Fruit fly (Drosophila melanogaster) whole organism, embryonic: ENCODE results near the gene CG11470.

ENCODE experiments used
- CG1024 ChIP-seq: fragments of 200-800 bp; sonication (Bioruptor generic); IDR thresholded peaks from 2 replicates; pipeline ENCODE4 v1.3.6; 2022; ENCODE audit warnings: missing biosample characterization, missing genetic modification characterization
- CG10267 ChIP-seq: fragments of 200-800 bp; sonication (Bioruptor generic); optimal IDR thresholded peaks from 2 replicates; lab custom pipeline; 2018; ENCODE audit warnings: missing biosample characterization, mild to moderate bottlenecking, missing genetic modification characterization, moderate library complexity
- CG10321 ChIP-seq: fragments of 200-800 bp; sonication (Bioruptor generic); IDR thresholded peaks from 2 replicates; pipeline ENCODE4 v1.3.6; 2022; ENCODE audit warnings: missing biosample characterization, missing genetic modification characterization
- CG10431 ChIP-seq: fragments of 200-800 bp; sonication (Bioruptor generic); optimal IDR thresholded peaks from 3 replicates; lab custom pipeline; 2018; ENCODE audit warnings: missing biosample characterization, mild to moderate bottlenecking, missing genetic modification characterization
- CG10543 ChIP-seq: fragments of 200-800 bp; sonication (Bioruptor generic); optimal IDR thresholded peaks from 3 replicates; lab custom pipeline; 2017; ENCODE audit warnings: missing biosample characterization, mild to moderate bottlenecking, missing genetic modification characterization, moderate library complexity
- CG12104 ChIP-seq: fragments of 200-800 bp; sonication (Bioruptor generic); optimal IDR thresholded peaks from 3 replicates; lab custom pipeline; 2016; ENCODE audit warnings: missing biosample characterization, missing genetic modification characterization
- CG12391 ChIP-seq: fragments of 200-800 bp; sonication (Bioruptor generic); optimal IDR thresholded peaks from 3 replicates; lab custom pipeline; 2018; ENCODE audit warnings: missing biosample characterization, mild to moderate bottlenecking, missing genetic modification characterization, moderate library complexity
- CG14441 ChIP-seq: fragments of 200-800 bp; sonication (Bioruptor generic); IDR thresholded peaks from 2 replicates; pipeline ENCODE4 v1.3.6; 2022; ENCODE audit warnings: missing biosample characterization, missing genetic modification characterization
- CG16863 ChIP-seq: fragments of 200-800 bp; sonication (Bioruptor generic); optimal IDR thresholded peaks from 3 replicates; lab custom pipeline; 2016; ENCODE audit warnings: missing biosample characterization, missing genetic modification characterization
- CG17829 ChIP-seq: fragments of 200-800 bp; optimal IDR thresholded peaks from 2 replicates; lab custom pipeline; 2019; ENCODE audit warnings: missing biosample characterization, mild to moderate bottlenecking, missing genetic modification characterization, moderate library complexity
- CG1792 ChIP-seq: fragments of 200-800 bp; sonication (Bioruptor generic); optimal IDR thresholded peaks from 2 replicates; lab custom pipeline; 2016; ENCODE audit warnings: missing biosample characterization, missing genetic modification characterization
- CG2875 ChIP-seq: fragments of 200-800 bp; sonication (Bioruptor generic); optimal IDR thresholded peaks from 2 replicates; lab custom pipeline; 2017; ENCODE audit warnings: missing biosample characterization, mild to moderate bottlenecking, missing genetic modification characterization, missing genetic modification reagents
- CG34376 ChIP-seq: fragments of 200-800 bp; sonication (Bioruptor generic); optimal IDR thresholded peaks from 2 replicates; lab custom pipeline; 2018; ENCODE audit warnings: missing biosample characterization, mild to moderate bottlenecking, missing genetic modification characterization
- CG6254 ChIP-seq: fragments of 200-800 bp; sonication (Bioruptor generic); optimal IDR thresholded peaks from 3 replicates; lab custom pipeline; 2017; ENCODE audit warnings: mild to moderate bottlenecking, missing biosample characterization, missing genetic modification reagents, missing genetic modification characterization
- CG7786 ChIP-seq: fragments of 200-800 bp; sonication (Bioruptor generic); optimal IDR thresholded peaks from 2 replicates; lab custom pipeline; 2016; ENCODE audit warnings: missing biosample characterization, missing genetic modification characterization
- Camta ChIP-seq: fragments of 200-800 bp; sonication (Bioruptor generic); optimal IDR thresholded peaks from 2 replicates; lab custom pipeline; 2016; ENCODE audit warnings: missing biosample characterization, missing genetic modification characterization
- Chrac-16 ChIP-seq: fragments of 200-800 bp; sonication (Bioruptor generic); optimal IDR thresholded peaks from 3 replicates; lab custom pipeline; 2016; ENCODE audit warnings: missing biosample characterization, missing genetic modification characterization
- CoRest ChIP-seq: fragments of 200-800 bp; sonication (Bioruptor generic); optimal IDR thresholded peaks from 3 replicates; lab custom pipeline; 2018; ENCODE audit warnings: missing biosample characterization, mild to moderate bottlenecking, missing genetic modification characterization, moderate library complexity
- Dad ChIP-seq: fragments of 200-800 bp; sonication (Bioruptor generic); optimal IDR thresholded peaks from 3 replicates; lab custom pipeline; 2016; ENCODE audit warnings: missing biosample characterization, missing genetic modification characterization
- Drgx ChIP-seq: fragments of 200-800 bp; sonication (Bioruptor generic); IDR thresholded peaks from 2 replicates; pipeline ENCODE4 v1.3.6; 2022; ENCODE audit warnings: missing biosample characterization, missing genetic modification characterization
- E2f1 ChIP-seq: fragments of 200-800 bp; sonication (Bioruptor generic); IDR thresholded peaks from 2 replicates; pipeline ENCODE4 v1.3.6; 2022; ENCODE audit warnings: missing biosample characterization, missing genetic modification characterization
- Fer2 ChIP-seq: fragments of 200-800 bp; sonication (Bioruptor generic); optimal IDR thresholded peaks from 2 replicates; lab custom pipeline; 2018; ENCODE audit warnings: missing biosample characterization, mild to moderate bottlenecking, missing genetic modification characterization, moderate library complexity
- HmgD ChIP-seq: fragments of 200-800 bp; sonication (Bioruptor generic); optimal IDR thresholded peaks from 3 replicates; lab custom pipeline; 2016; ENCODE audit warnings: missing biosample characterization, missing genetic modification characterization
- Meics ChIP-seq: fragments of 200-800 bp; sonication (Bioruptor generic); optimal IDR thresholded peaks from 2 replicates; lab custom pipeline; 2017; ENCODE audit warnings: missing biosample characterization, mild to moderate bottlenecking, missing genetic modification characterization
- Rfx ChIP-seq: fragments of 200-800 bp; sonication (Bioruptor generic); IDR thresholded peaks from 2 replicates; pipeline ENCODE4 v1.3.6; 2022; ENCODE audit warnings: missing biosample characterization, missing genetic modification characterization
- Rx ChIP-seq: fragments of 200-800 bp; sonication (Bioruptor generic); IDR thresholded peaks from 2 replicates; pipeline ENCODE4 v1.3.6; 2022; ENCODE audit warnings: missing biosample characterization, missing genetic modification characterization
- Side ChIP-seq: fragments of 200-800 bp; sonication (Bioruptor generic); optimal IDR thresholded peaks from 2 replicates; lab custom pipeline; 2016; ENCODE audit warnings: missing biosample characterization, missing genetic modification characterization
- Spps ChIP-seq: fragments of 200-800 bp; sonication (Bioruptor generic); optimal IDR thresholded peaks from 2 replicates; lab custom pipeline; 2018; ENCODE audit warnings: missing biosample characterization, mild to moderate bottlenecking, missing genetic modification characterization
- abd-A ChIP-seq: fragments of 200-800 bp; sonication (Bioruptor generic); optimal IDR thresholded peaks from 3 replicates; lab custom pipeline; 2019; ENCODE audit warnings: missing biosample characterization, mild to moderate bottlenecking, missing genetic modification characterization, moderate library complexity
- bcd ChIP-seq: fragments of 200-800 bp; sonication (Bioruptor generic); optimal IDR thresholded peaks from 2 replicates; lab custom pipeline; 2017; ENCODE audit warnings: missing biosample characterization, mild to moderate bottlenecking, missing genetic modification characterization
- chinmo ChIP-seq: fragments of 200-800 bp; sonication (Bioruptor generic); IDR thresholded peaks from 4 replicates; pipeline ENCODE4 v1.3.6; 2022; ENCODE audit warnings: missing biosample characterization, missing genetic modification characterization; ENCODE audit not compliant: partially characterized antibody
- danr ChIP-seq: fragments of 200-800 bp; sonication (Bioruptor generic); IDR thresholded peaks from 2 replicates; pipeline ENCODE4 v1.3.6; 2022; ENCODE audit warnings: missing biosample characterization, missing genetic modification characterization
- esg ChIP-seq: fragments of 200-800 bp; sonication (Bioruptor generic); conservative IDR thresholded peaks from 2 replicates; pipeline ENCODE4 v1.3.6; 2022; ENCODE audit warnings: missing biosample characterization, missing genetic modification characterization
- fd102C ChIP-seq: fragments of 200-800 bp; sonication (Bioruptor generic); optimal IDR thresholded peaks from 2 replicates; lab custom pipeline; 2018; ENCODE audit warnings: missing biosample characterization, mild to moderate bottlenecking, missing genetic modification characterization, moderate library complexity
- gsb-n ChIP-seq: fragments of 200-800 bp; sonication (Bioruptor generic); optimal IDR thresholded peaks from 3 replicates; lab custom pipeline; 2018; ENCODE audit warnings: missing biosample characterization, mild to moderate bottlenecking, missing genetic modification characterization
- ham ChIP-seq: fragments of 200-800 bp; sonication (Bioruptor generic); IDR thresholded peaks from 2 replicates; pipeline ENCODE4 v1.3.6; 2022; ENCODE audit warnings: missing biosample characterization, missing genetic modification characterization
- jigr1 ChIP-seq: fragments of 200-800 bp; sonication (Bioruptor generic); IDR thresholded peaks from 3 replicates; pipeline ENCODE4 v1.3.6; 2022; ENCODE audit warnings: missing biosample characterization, missing genetic modification characterization
- jing ChIP-seq: fragments of 200-800 bp; sonication (Bioruptor generic); optimal IDR thresholded peaks from 2 replicates; lab custom pipeline; 2018; ENCODE audit warnings: missing biosample characterization, mild to moderate bottlenecking, missing genetic modification characterization
- lab ChIP-seq: fragments of 200-800 bp; sonication (Bioruptor generic); optimal IDR thresholded peaks from 3 replicates; lab custom pipeline; 2017; ENCODE audit warnings: missing biosample characterization, missing genetic modification characterization, mild to moderate bottlenecking, moderate library complexity, missing genetic modification reagents
- lola ChIP-seq, 3 experiments: fragments of >200 bp in 2 of 3; fragments of 200-800 bp in 1 of 3; sonication (Bioruptor generic) in 1 of 3; optimal IDR thresholded peaks; 2 replicates each; lab custom pipeline; 2017 to 2019; ENCODE audit warnings: missing biosample characterization in 3 of 3, missing genetic modification characterization in 3 of 3, mild to moderate bottlenecking in 1 of 3, moderate library complexity in 1 of 3
- mirr ChIP-seq: fragments of 200-800 bp; sonication (Bioruptor generic); optimal IDR thresholded peaks from 3 replicates; lab custom pipeline; 2018; ENCODE audit warnings: missing biosample characterization, mild to moderate bottlenecking, missing genetic modification characterization
- slp2 ChIP-seq: fragments of 200-800 bp; sonication (Bioruptor generic); optimal IDR thresholded peaks from 2 replicates; lab custom pipeline; 2016; ENCODE audit warnings: missing biosample characterization, missing genetic modification characterization
- sug ChIP-seq: fragments of 200-800 bp; optimal IDR thresholded peaks from 2 replicates; lab custom pipeline; 2019; ENCODE audit warnings: missing biosample characterization, mild to moderate bottlenecking, missing genetic modification characterization, moderate library complexity

CG11470 gene

DNA sequence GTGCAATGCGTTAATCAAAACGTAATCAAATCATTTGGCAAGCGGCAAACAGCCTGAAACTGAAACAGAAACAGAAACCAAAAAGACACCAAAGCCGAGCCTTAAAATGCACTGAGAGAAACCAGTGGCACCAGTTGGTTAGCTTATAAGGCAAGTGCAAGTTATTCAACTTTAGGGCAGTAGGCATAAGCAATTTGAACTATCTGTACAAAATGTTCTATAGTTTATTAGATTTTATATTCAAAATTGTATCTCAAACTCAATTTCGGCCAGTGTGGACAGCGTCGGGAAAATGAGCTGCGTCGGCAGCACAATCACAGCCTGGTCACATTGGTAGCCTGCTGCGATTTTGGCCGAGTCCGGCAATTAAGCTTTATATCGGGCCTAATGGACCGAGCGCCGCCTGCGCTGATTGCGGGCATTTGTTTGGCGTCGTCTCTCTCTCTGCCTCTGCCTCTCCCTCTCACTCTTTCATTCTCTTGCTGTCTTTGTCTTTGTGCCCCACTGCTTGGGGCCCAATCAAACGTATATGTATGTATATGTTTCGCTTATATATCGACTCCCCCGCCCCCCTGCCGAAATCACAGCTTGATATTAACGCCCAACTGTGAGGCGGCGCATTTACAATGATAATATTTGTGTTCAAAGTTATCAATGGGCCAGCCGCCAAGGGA is 22.4 kb downstream of the CG11470 start (continued):
- peak; percentile 52 for TF ChIP-seq Spps (tag; lab: Kevin White, UChicago)
- peak; percentile 25 for TF ChIP-seq CG2875 (GFP tag; lab: Kevin White, UChicago)
- TF ChIP-seq danr (GFP tag; lab: Robert Waterston, UW): 0 out of 2 replicates have a peak, but pooled peaks have one; percentile 29
- peak; percentile 45 for TF ChIP-seq Dad (GFP tag; lab: Kevin White, UChicago)
- peak; percentile 60 for TF ChIP-seq CoRest (tag; lab: Kevin White, UChicago)
- peak; percentile 47 for TF ChIP-seq bcd
- no peak for TF ChIP-seq CG34376 (GFP tag; lab: Kevin White, UChicago)
- no peak for TF ChIP-seq CG10431 (GFP tag; lab: Kevin White, UChicago)
- TF ChIP-seq esg (GFP tag; lab: Robert Waterston, UW): peak; percentile 73
- peak; percentile 31 for TF ChIP-seq slp2 (GFP tag; lab: Kevin White, UChicago)
- peak; percentile 24 for TF ChIP-seq fd102C (GFP tag; lab: Kevin White, UChicago)
- TF ChIP-seq CG1024 (GFP tag; lab: Robert Waterston, UW): peak; percentile 58
- TF ChIP-seq HmgD (GFP tag; lab: Kevin White, UChicago): no peak
- peak; percentile 1 for TF ChIP-seq CG7786 (GFP tag; lab: Kevin White, UChicago)
- peak; percentile 49 for TF ChIP-seq CG6254 (GFP tag; lab: Kevin White, UChicago)
- TF ChIP-seq lola (GFP tag; optimal IDR thresholded peaks at IDR 0.05; lab: Kevin White, UChicago): peak in 1 of 3 experiments; percentile 80
- TF ChIP-seq CG12391 (tag; lab: Kevin White, UChicago): peak; percentile 57
- TF ChIP-seq jigr1 (GFP tag; lab: Robert Waterston, UW): peak; percentile 50; the same call in 1 of the 3 replicates
- TF ChIP-seq CG16863 (GFP tag; lab: Kevin White, UChicago): peak; percentile 56
- peak; percentile 14 for TF ChIP-seq gsb-n (tag; lab: Kevin White, UChicago)
- 0 out of 2 replicates have a peak, but pooled peaks have one; percentile 40 for TF ChIP-seq CG10321
- TF ChIP-seq Side (GFP tag; lab: Kevin White, UChicago): peak; percentile 5
- TF ChIP-seq Camta: peak; percentile 55
- peak; percentile 57 for TF ChIP-seq CG14441 (GFP tag; lab: Robert Waterston, UW)
- 0 out of 2 replicates have a peak, but pooled peaks have one; percentile 18 for TF ChIP-seq Rfx (GFP tag; lab: Robert Waterston, UW)
- peak; percentile 74 for TF ChIP-seq Drgx (GFP tag; lab: Robert Waterston, UW)
- peak; percentile 42; the same call in 1 of the 2 replicates for TF ChIP-seq Rx (GFP tag; lab: Robert Waterston, UW)
- TF ChIP-seq CG1792 (GFP tag; lab: Kevin White, UChicago): peak; percentile 9
- TF ChIP-seq Chrac-16: peak; percentile 64
- no peak for TF ChIP-seq Fer2
- TF ChIP-seq CG10267 (tag; lab: Kevin White, UChicago): peak; percentile 66
- peak; percentile 41 for TF ChIP-seq jing
- peak; percentile 37 for TF ChIP-seq Meics
- TF ChIP-seq CG17829 (tag; lab: Kevin White, UChicago): peak; percentile 66
- TF ChIP-seq, all 482 proteins: peak for 274

DNA sequence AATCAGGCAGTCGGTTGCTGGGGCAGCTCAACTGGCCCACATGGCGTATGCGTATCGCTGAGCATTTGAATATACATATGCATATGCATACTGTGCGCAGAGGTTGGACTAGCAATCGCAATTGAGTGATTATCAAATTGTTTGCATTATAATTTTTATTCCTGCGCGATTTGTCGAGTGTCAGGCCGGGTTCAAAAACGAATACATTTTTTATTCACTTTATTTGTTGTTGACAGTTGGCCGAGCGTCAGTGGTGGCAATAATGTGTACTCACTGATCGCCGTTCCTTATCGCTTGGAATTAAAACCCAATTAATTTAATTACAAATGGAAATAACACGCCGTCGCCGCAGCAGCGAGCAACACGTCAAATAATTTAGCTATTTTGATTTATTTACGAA is 23.8 kb downstream of the CG11470 start:
- no peak for TF ChIP-seq ham (GFP tag; lab: Robert Waterston, UW)
- peak; percentile 62 for TF ChIP-seq sug (tag; lab: Kevin White, UChicago)
- no peak for TF ChIP-seq E2f1 (GFP tag; lab: Robert Waterston, UW)
- TF ChIP-seq CG34376 (GFP tag; lab: Kevin White, UChicago): peak; percentile 12
- TF ChIP-seq CG12104 (GFP tag; lab: Kevin White, UChicago): no peak
- TF ChIP-seq chinmo (GFP tag; lab: Robert Waterston, UW): 0 out of 4 replicates have a peak, but pooled peaks have one; percentile 32
- TF ChIP-seq CG10543 (GFP tag; lab: Kevin White, UChicago): peak; percentile 37
- peak; percentile 25 for TF ChIP-seq mirr (GFP tag; lab: Kevin White, UChicago)
- peak; percentile 71 for TF ChIP-seq abd-A
- peak; percentile 35 for TF ChIP-seq lab
